Fruit fly (Drosophila melanogaster) S2 (cell line): ENCODE measurements around the gene fend.

Source experiments
- CG8478 ChIP-seq: fragments of >200 bp; optimal IDR thresholded peaks from 2 replicates; lab custom pipeline; 2018
- CTCF ChIP-seq, 2 experiments: fragments of >200 bp; optimal IDR thresholded peaks; 2 replicates each; lab custom pipeline; 2018

DNA sequence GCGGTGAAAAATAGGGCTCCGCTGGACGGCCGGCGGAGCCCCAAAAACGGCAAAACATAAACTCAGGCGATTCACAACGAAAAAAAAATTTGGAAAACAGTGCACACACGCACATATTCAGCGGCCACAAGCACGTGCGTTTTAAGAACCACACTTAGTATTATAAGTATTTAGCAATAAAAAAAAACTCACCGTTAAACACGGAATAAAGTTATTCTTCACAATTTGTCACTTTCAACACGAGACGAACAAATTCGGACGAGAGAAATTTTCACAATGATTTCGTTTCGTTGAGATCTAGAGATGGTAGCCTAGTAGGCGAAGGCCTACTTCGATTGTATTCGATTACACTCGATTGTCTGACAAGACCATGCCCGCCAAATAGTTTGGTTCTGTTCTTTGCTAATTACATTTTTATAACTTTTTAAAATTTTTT lies 21.5 kb upstream of the fend start, which contains the start of gene His3.3B:
- TF ChIP-seq CG8478 (lab: Kevin White, UChicago): no peak
- TF ChIP-seq CTCF (optimal IDR thresholded peaks at IDR 0.05; lab: Kevin White, UChicago): peak in 1 of 2 experiments; percentile 32
